Fruit fly (Drosophila melanogaster): ENCODE measurements around the gene CG34287.

- TF ChIP-seq Sp1 (GFP tag; optimal IDR thresholded peaks at IDR 0.05) (no peak), psq (GFP tag; optimal IDR thresholded peaks at IDR 0.05) (no peak), tai (GFP tag; optimal IDR thresholded peaks at IDR 0.05) (no peak), foxo (GFP tag; optimal IDR thresholded peaks at IDR 0.05) (no peak), Hnf4 (GFP tag; optimal IDR thresholded peaks at IDR 0.05) (no peak), h (GFP tag; optimal IDR thresholded peaks at IDR 0.05) (no peak), ey (GFP tag; optimal IDR thresholded peaks at IDR 0.05) (no peak), Abd-B (GFP tag; optimal IDR thresholded peaks at IDR 0.05) (no peak)
Observed at dm6 chr3R:5860736-5861217, 7.6 kb downstream of the CG34287 start.

All from whole organism, wandering third instar larva.